Worm (Caenorhabditis elegans): Measurements from ENCODE around the gene cec-6.

DNA sequence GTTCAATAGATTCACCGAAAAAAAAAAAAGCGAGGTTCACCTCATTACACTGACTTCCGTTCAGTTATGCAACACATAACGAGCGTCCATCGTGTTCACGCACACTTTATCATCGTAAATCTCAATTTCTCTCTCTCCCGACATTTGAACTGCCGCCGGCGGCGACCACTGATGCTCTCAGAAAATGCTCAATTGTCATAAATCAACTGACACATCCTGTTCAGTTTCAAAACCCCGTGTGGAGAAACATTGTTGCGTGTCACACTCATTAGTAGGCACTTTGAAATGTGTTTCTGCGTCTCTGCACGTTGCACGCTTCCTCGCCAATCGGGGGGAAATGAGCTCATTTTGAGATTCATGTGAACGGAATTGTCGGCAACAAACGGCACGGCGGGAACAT is 8.9 kb upstream of the cec-6 start:
- TF ChIP-seq unc-3 (GFP tag; conservative IDR thresholded peaks at IDR 0.05) = no peak
- TF ChIP-seq unc-3 (tag; optimal IDR thresholded peaks at IDR 0.05) = no peak
- no peak for TF ChIP-seq nhr-232 (tag; optimal IDR thresholded peaks at IDR 0.05)
- TF ChIP-seq pha-4 (tag; optimal IDR thresholded peaks at IDR 0.05) = no peak
- no peak for TF ChIP-seq pqm-1 (tag; optimal IDR thresholded peaks at IDR 0.05)
- no peak for TF ChIP-seq hlh-13 (GFP tag; optimal IDR thresholded peaks at IDR 0.05)

Measured in whole organism, late embryonic.